Worm (Caenorhabditis elegans) whole organism, midembryonic: ENCODE results near the gene C50C3.1.

Experiments used
- T22C8.4 ChIP-seq: fragments of 200-800 bp; sonication (Bioruptor generic); IDR thresholded peaks from 2 replicates; pipeline ENCODE4 v1.3.6; 2022; ENCODE audit warnings: missing genetic modification characterization, missing compliant biosample characterization
- cog-1 ChIP-seq: sonication (generic microtip); optimal IDR thresholded peaks from 2 replicates; lab custom pipeline; 2016; ENCODE audit warnings: missing genetic modification characterization, missing compliant biosample characterization
- flt-1 ChIP-seq: fragments of 200-800 bp; sonication (Bioruptor generic); IDR thresholded peaks from 2 replicates; pipeline ENCODE4 v1.3.6; 2022; ENCODE audit warnings: missing genetic modification characterization, missing compliant biosample characterization
- klf-2 ChIP-seq: fragments of 200-800 bp; sonication (Bioruptor generic); conservative IDR thresholded peaks from 2 replicates; pipeline ENCODE4 v1.3.6; 2022; ENCODE audit warnings: missing genetic modification reagents, missing genetic modification characterization, missing compliant biosample characterization
- med-1 ChIP-seq: sonication (generic microtip); optimal IDR thresholded peaks from 2 replicates; lab custom pipeline; 2017; ENCODE audit warnings: missing genetic modification characterization, mild to moderate bottlenecking, missing compliant biosample characterization, antibody characterized with exemption, missing genetic modification reagents; ENCODE audit not compliant: insufficient read depth
- ref-1 ChIP-seq: fragments of 200-800 bp; sonication (Bioruptor generic); conservative IDR thresholded peaks from 2 replicates; pipeline ENCODE4 v1.3.6; 2022; ENCODE audit warnings: missing genetic modification reagents, missing genetic modification characterization, missing compliant biosample characterization
- tab-1 ChIP-seq: fragments of 200-800 bp; sonication (Bioruptor generic); IDR thresholded peaks from 2 replicates; pipeline ENCODE4 v1.3.6; 2022; ENCODE audit warnings: missing genetic modification characterization, missing compliant biosample characterization
- ztf-23 ChIP-seq: fragments of 200-800 bp; sonication (Bioruptor generic); IDR thresholded peaks from 2 replicates; pipeline ENCODE4 v1.3.6; 2022; ENCODE audit warnings: missing genetic modification reagents, missing genetic modification characterization, missing compliant biosample characterization
- ztf-29 ChIP-seq: fragments of 200-800 bp; sonication (Bioruptor generic); IDR thresholded peaks from 2 replicates; pipeline ENCODE4 v1.3.6; 2022; ENCODE audit warnings: missing genetic modification reagents, missing genetic modification characterization, missing compliant biosample characterization

The C50C3.1 gene

ce11 chrIII:8191695-8192094 is at the start of gene C50C3.1:
TSS of gene C50C3.1 (plus strand) at chrIII:8191995.
- TF ChIP-seq tab-1 (GFP tag; lab: Robert Waterston, UW) (no peak), cog-1 (tag; lab: Kevin White, UChicago) (no peak), T22C8.4 (GFP tag; lab: Robert Waterston, UW) (no peak), flt-1 (GFP tag; lab: Robert Waterston, UW) (no peak), ztf-23 (GFP tag; lab: Robert Waterston, UW) (no peak), ztf-29 (GFP tag; lab: Robert Waterston, UW) (no peak), klf-2 (GFP tag; lab: Robert Waterston, UW) (no peak), med-1 (GFP tag; lab: Kevin White, UChicago) (no peak), ref-1 (GFP tag; lab: Robert Waterston, UW) (no peak)

- no peak for TF ChIP-seq tab-1 (GFP tag; lab: Robert Waterston, UW)
- no peak for TF ChIP-seq ztf-29 (GFP tag; lab: Robert Waterston, UW)
- no peak for TF ChIP-seq klf-2 (GFP tag; lab: Robert Waterston, UW)
- no peak for TF ChIP-seq ref-1 (GFP tag; lab: Robert Waterston, UW)
- TF ChIP-seq cog-1 (tag; lab: Kevin White, UChicago): no peak
Measured at ce11 chrIII:8142217-8142616, 49.6 kb upstream of the C50C3.1 start.

- no peak for TF ChIP-seq T22C8.4 (GFP tag; lab: Robert Waterston, UW)
- TF ChIP-seq ztf-29 (GFP tag; lab: Robert Waterston, UW): no peak
- no peak for TF ChIP-seq cog-1 (tag; lab: Kevin White, UChicago)
- peak; percentile 81 for TF ChIP-seq flt-1 (GFP tag; lab: Robert Waterston, UW)
- peak; percentile 72; the same call in 1 of the 2 replicates for TF ChIP-seq ztf-23 (GFP tag; lab: Robert Waterston, UW)
Measured at ce11 chrIII:8144574-8145065, 47.2 kb upstream of the C50C3.1 start, which contains the start of the genes C14B9.8 and mrpl-18. TSS of gene C14B9.8 (minus strand) at chrIII:8144629. TSS of gene mrpl-18 (plus strand) at chrIII:8145015.

ce11 chrIII:8145971-8146370 is 45.8 kb upstream of the C50C3.1 start:
- TF ChIP-seq flt-1 (GFP tag; lab: Robert Waterston, UW) (no peak), cog-1 (tag; lab: Kevin White, UChicago) (no peak), T22C8.4 (GFP tag; lab: Robert Waterston, UW) (no peak), ref-1 (GFP tag; lab: Robert Waterston, UW) (no peak), med-1 (GFP tag; lab: Kevin White, UChicago) (no peak), tab-1 (GFP tag; lab: Robert Waterston, UW) (no peak), ztf-23 (GFP tag; lab: Robert Waterston, UW) (no peak), klf-2 (GFP tag; lab: Robert Waterston, UW) (no peak), ztf-29 (GFP tag; lab: Robert Waterston, UW) (no peak)

ce11 chrIII:8148751-8149150 is 43.0 kb upstream of the C50C3.1 start, which contains the start of gene D2007.2:
TSS of gene D2007.2 (plus strand) at chrIII:8148963.
- TF ChIP-seq med-1 (GFP tag; lab: Kevin White, UChicago): no peak
- TF ChIP-seq ref-1 (GFP tag; lab: Robert Waterston, UW): no peak
- TF ChIP-seq ztf-23 (GFP tag; lab: Robert Waterston, UW): no peak
- TF ChIP-seq flt-1 (GFP tag; lab: Robert Waterston, UW): no peak
- no peak for TF ChIP-seq tab-1 (GFP tag; lab: Robert Waterston, UW)
- TF ChIP-seq T22C8.4 (GFP tag; lab: Robert Waterston, UW): no peak
- TF ChIP-seq klf-2 (GFP tag; lab: Robert Waterston, UW): no peak
- no peak for TF ChIP-seq ztf-29 (GFP tag; lab: Robert Waterston, UW)
- no peak for TF ChIP-seq cog-1 (tag; lab: Kevin White, UChicago)

- TF ChIP-seq ztf-23 (GFP tag; lab: Robert Waterston, UW) (no peak), klf-2 (GFP tag; lab: Robert Waterston, UW) (no peak), tab-1 (GFP tag; lab: Robert Waterston, UW) (no peak)
Measured at ce11 chrIII:8154423-8154822, 37.4 kb upstream of the C50C3.1 start.

- TF ChIP-seq ref-1 (GFP tag; lab: Robert Waterston, UW) (no peak), med-1 (GFP tag; lab: Kevin White, UChicago) (no peak), ztf-23 (GFP tag; lab: Robert Waterston, UW) (no peak), ztf-29 (GFP tag; lab: Robert Waterston, UW) (no peak), tab-1 (GFP tag; lab: Robert Waterston, UW) (no peak), T22C8.4 (GFP tag; lab: Robert Waterston, UW) (no peak), flt-1 (GFP tag; lab: Robert Waterston, UW) (no peak), cog-1 (tag; lab: Kevin White, UChicago) (no peak), klf-2 (GFP tag; lab: Robert Waterston, UW) (no peak)
Measured at ce11 chrIII:8155166-8155565, 36.6 kb upstream of the C50C3.1 start, which contains the start of gene D2007.1. TSS of gene D2007.1 (plus strand) at chrIII:8155466.

- TF ChIP-seq flt-1 (GFP tag; lab: Robert Waterston, UW) (no peak), klf-2 (GFP tag; lab: Robert Waterston, UW) (no peak), ztf-23 (GFP tag; lab: Robert Waterston, UW) (no peak), tab-1 (GFP tag; lab: Robert Waterston, UW) (no peak), T22C8.4 (GFP tag; lab: Robert Waterston, UW) (no peak), ref-1 (GFP tag; lab: Robert Waterston, UW) (no peak), cog-1 (tag; lab: Kevin White, UChicago) (no peak), ztf-29 (GFP tag; lab: Robert Waterston, UW) (no peak), med-1 (GFP tag; lab: Kevin White, UChicago) (no peak)
Measured at ce11 chrIII:8158140-8158786, 33.5 kb upstream of the C50C3.1 start, which contains the start of gene atg-13. TSS of gene atg-13 (minus strand) at chrIII:8158190.

ce11 chrIII:8161238-8161637 is 30.6 kb upstream of the C50C3.1 start, which contains the start of gene inpp-5K:
TSS of gene inpp-5K (minus strand) at chrIII:8161338.
- TF ChIP-seq tab-1 (GFP tag; lab: Robert Waterston, UW) (no peak), med-1 (GFP tag; lab: Kevin White, UChicago) (no peak), ref-1 (GFP tag; lab: Robert Waterston, UW) (no peak), cog-1 (tag; lab: Kevin White, UChicago) (no peak), flt-1 (GFP tag; lab: Robert Waterston, UW) (no peak), ztf-29 (GFP tag; lab: Robert Waterston, UW) (no peak), T22C8.4 (GFP tag; lab: Robert Waterston, UW) (no peak), klf-2 (GFP tag; lab: Robert Waterston, UW) (no peak), ztf-23 (GFP tag; lab: Robert Waterston, UW) (no peak)
